Fruit fly (Drosophila melanogaster): Measurements from ENCODE around the gene Ddrgk1.

The Ddrgk1 gene

DNA sequence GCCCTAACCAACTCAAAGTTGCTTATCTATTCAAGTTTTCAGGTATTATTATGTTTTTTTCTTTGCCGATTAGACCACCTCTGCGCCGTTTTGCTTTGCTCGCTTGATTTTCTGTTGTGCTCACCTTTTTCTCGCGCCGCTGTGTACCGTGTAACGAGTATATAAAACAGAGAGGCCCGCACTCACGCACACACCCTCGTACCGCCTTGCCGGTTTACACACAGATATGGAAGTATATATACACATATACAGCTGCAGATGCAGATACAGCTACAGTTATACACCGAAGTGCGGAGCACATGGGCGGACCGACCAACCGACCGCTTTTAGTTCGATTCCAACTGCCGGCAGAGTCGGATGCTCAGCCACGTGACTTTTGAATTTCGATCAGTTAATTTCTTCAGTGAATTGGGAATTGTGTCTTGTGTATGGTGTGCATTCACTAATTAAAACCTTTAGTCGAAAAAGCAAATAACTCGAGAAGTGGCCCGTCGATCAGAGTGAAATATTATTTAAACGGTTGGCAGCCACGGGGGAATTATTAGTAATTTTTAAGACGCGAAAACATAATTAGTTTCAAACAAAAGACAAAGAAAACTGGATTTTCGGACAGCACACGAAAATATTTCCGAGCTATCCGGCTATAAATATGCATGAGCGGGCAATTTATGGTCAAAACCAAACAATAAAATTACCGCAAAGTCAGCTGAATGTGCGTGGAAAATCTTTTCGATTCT lies 26.2 kb upstream of the Ddrgk1 start (continued):
- TF ChIP-seq vvl (GFP tag; IDR thresholded peaks at IDR 0.05) (peak; percentile 75), Bteb2 (GFP tag; optimal IDR thresholded peaks at IDR 0.05) (no peak), CG7556 (GFP tag; optimal IDR thresholded peaks at IDR 0.05) (no peak), twi (tag; optimal IDR thresholded peaks at IDR 0.05) (peak; percentile 43), knrl (GFP tag; IDR thresholded peaks at IDR 0.05; ENCODE audit: partially characterized antibody) (no peak; the same call in 2 of the 3 replicates), CG7987 (GFP tag; optimal IDR thresholded peaks at IDR 0.05) (peak; percentile 81), C15 (GFP tag; IDR thresholded peaks at IDR 0.05) (no peak), B-H2 (GFP tag; optimal IDR thresholded peaks at IDR 0.05) (peak; percentile 45), cas (GFP tag; IDR thresholded peaks at IDR 0.05) (no peak), CG11456 (GFP tag; IDR thresholded peaks at IDR 0.05) (0 out of 3 replicates have a peak, but pooled peaks have one; percentile 59), CG2678 (tag; optimal IDR thresholded peaks at IDR 0.05) (peak; percentile 40), CG11723 (GFP tag; optimal IDR thresholded peaks at IDR 0.05) (no peak), CG6854 (GFP tag; optimal IDR thresholded peaks at IDR 0.05) (peak; percentile 5), ftz-f1 (GFP tag; optimal IDR thresholded peaks at IDR 0.05) (peak; percentile 70), lov (optimal IDR thresholded peaks at IDR 0.05) (no peak), lov (GFP tag; IDR thresholded peaks at IDR 0.05) (peak; percentile 6; the same call in 1 of the 3 replicates), CG4404 (GFP tag; IDR thresholded peaks at IDR 0.05) (no peak), wor (GFP tag; IDR thresholded peaks at IDR 0.05) (no peak), CG7357 (GFP tag; IDR thresholded peaks at IDR 0.05) (no peak), CG33557 (GFP tag; optimal IDR thresholded peaks at IDR 0.05) (no peak), Meics (GFP tag; optimal IDR thresholded peaks at IDR 0.05) (peak; percentile 2), tna (GFP tag; IDR thresholded peaks at IDR 0.05; ENCODE audit: partially characterized antibody) (peak; percentile 56; the same call in 1 of the 2 replicates), crp (GFP tag; optimal IDR thresholded peaks at IDR 0.05) (no peak), bcd (GFP tag; optimal IDR thresholded peaks at IDR 0.05) (no peak), CG32772 (GFP tag; IDR thresholded peaks at IDR 0.05) (no peak; the same call in 1 of the 2 replicates), Hmr (GFP tag; optimal IDR thresholded peaks at IDR 0.05) (peak; percentile 58), CG4730 (GFP tag; IDR thresholded peaks at IDR 0.05) (no peak), CG9609 (GFP tag; optimal IDR thresholded peaks at IDR 0.05) (no peak), croc (GFP tag; conservative IDR thresholded peaks at IDR 0.05) (no peak), CG15269 (tag; optimal IDR thresholded peaks at IDR 0.05) (peak; percentile 11), HmgD (GFP tag; optimal IDR thresholded peaks at IDR 0.05) (peak; percentile 68), CG6254 (GFP tag; optimal IDR thresholded peaks at IDR 0.05) (no peak), CG14441 (GFP tag; IDR thresholded peaks at IDR 0.05) (no peak), otp (GFP tag; IDR thresholded peaks at IDR 0.05) (peak; percentile 26; the same call in 1 of the 3 replicates), CG17385 (GFP tag; optimal IDR thresholded peaks at IDR 0.05) (peak; percentile 54), mld (GFP tag; IDR thresholded peaks at IDR 0.05; ENCODE audit: partially characterized antibody) (no peak), CG10462 (GFP tag; optimal IDR thresholded peaks at IDR 0.05) (no peak), pfk (GFP tag; optimal IDR thresholded peaks at IDR 0.05) (peak; percentile 63), E2f2 (GFP tag; IDR thresholded peaks at IDR 0.05) (no peak; the same call in 1 of the 2 replicates), dimm (GFP tag; IDR thresholded peaks at IDR 0.05) (no peak), CG12104 (GFP tag; optimal IDR thresholded peaks at IDR 0.05) (no peak), lilli (GFP tag; optimal IDR thresholded peaks at IDR 0.05) (no peak), sens-2 (GFP tag; IDR thresholded peaks at IDR 0.05) (no peak), CG42726 (GFP tag; IDR thresholded peaks at IDR 0.05; ENCODE audit: partially characterized antibody) (peak; percentile 65; the same call in 1 of the 2 replicates), kah (GFP tag; optimal IDR thresholded peaks at IDR 0.05) (peak; percentile 61), D (optimal IDR thresholded peaks at IDR 0.05) (no peak), D (GFP tag; optimal IDR thresholded peaks at IDR 0.05) (no peak), CG3065 (GFP tag; optimal IDR thresholded peaks at IDR 0.05) (no peak), ATbp (GFP tag; optimal IDR thresholded peaks at IDR 0.05) (no peak), CG34376 (GFP tag; optimal IDR thresholded peaks at IDR 0.05) (peak; percentile 88)
